Fruit fly (Drosophila melanogaster) whole organism, embryonic: Measurements from ENCODE around the gene CG43796.

ENCODE experiments used
- B-H1 ChIP-seq: fragments of 200-800 bp; sonication (Bioruptor generic); IDR thresholded peaks from 3 replicates; pipeline ENCODE4 v1.3.6; 2022; ENCODE audit warnings: missing biosample characterization, missing genetic modification characterization
- Bgb ChIP-seq: fragments of 200-800 bp; sonication (Bioruptor generic); IDR thresholded peaks from 2 replicates; pipeline ENCODE4 v1.3.6; 2022; ENCODE audit warnings: missing biosample characterization, missing genetic modification characterization; ENCODE audit not compliant: partially characterized antibody
- CG10147 ChIP-seq: fragments of 200-800 bp; sonication (Bioruptor generic); optimal IDR thresholded peaks from 2 replicates; lab custom pipeline; 2019; ENCODE audit warnings: missing biosample characterization, mild to moderate bottlenecking, missing genetic modification characterization, moderate library complexity
- CG10209 ChIP-seq: fragments of 200-800 bp; sonication (Bioruptor generic); optimal IDR thresholded peaks from 3 replicates; lab custom pipeline; 2017; ENCODE audit warnings: missing biosample characterization, mild to moderate bottlenecking, missing genetic modification characterization, missing genetic modification reagents
- CG12104 ChIP-seq: fragments of 200-800 bp; sonication (Bioruptor generic); optimal IDR thresholded peaks from 3 replicates; lab custom pipeline; 2016; ENCODE audit warnings: missing biosample characterization, missing genetic modification characterization
- CG12769 ChIP-seq: fragments of 200-800 bp; sonication (Bioruptor generic); optimal IDR thresholded peaks from 2 replicates; lab custom pipeline; 2019; ENCODE audit warnings: missing biosample characterization, mild to moderate bottlenecking, missing genetic modification characterization, moderate library complexity
- CG14667 ChIP-seq: fragments of 200-800 bp; sonication (Bioruptor generic); IDR thresholded peaks from 2 replicates; pipeline ENCODE4 v1.3.6; 2022; ENCODE audit warnings: missing biosample characterization, missing genetic modification characterization
- CG14710 ChIP-seq: fragments of 200-800 bp; sonication (Bioruptor generic); optimal IDR thresholded peaks from 3 replicates; lab custom pipeline; 2019; ENCODE audit warnings: missing biosample characterization, mild to moderate bottlenecking, missing genetic modification characterization, moderate library complexity
- CG16813 ChIP-seq: fragments of 200-800 bp; sonication (Bioruptor generic); IDR thresholded peaks from 3 replicates; pipeline ENCODE4 v1.3.6; 2022; ENCODE audit warnings: missing biosample characterization, missing genetic modification characterization; ENCODE audit not compliant: partially characterized antibody
- CG17359 ChIP-seq: fragments of 200-800 bp; sonication (Bioruptor generic); optimal IDR thresholded peaks from 3 replicates; lab custom pipeline; 2018; ENCODE audit warnings: missing biosample characterization, mild to moderate bottlenecking, missing genetic modification characterization, moderate library complexity
- CG32767 ChIP-seq: fragments of 200-800 bp; sonication (Bioruptor generic); IDR thresholded peaks from 2 replicates; pipeline ENCODE4 v1.3.6; 2022; ENCODE audit warnings: missing biosample characterization, missing genetic modification characterization
- CG43689 ChIP-seq: fragments of 200-800 bp; sonication (Bioruptor generic); IDR thresholded peaks from 2 replicates; pipeline ENCODE4 v1.3.6; 2022; ENCODE audit warnings: missing biosample characterization, missing genetic modification characterization
- CG6791 ChIP-seq: fragments of 200-800 bp; sonication (Bioruptor generic); IDR thresholded peaks from 3 replicates; pipeline ENCODE4 v1.3.6; 2022; ENCODE audit warnings: missing biosample characterization, missing genetic modification characterization; ENCODE audit not compliant: partially characterized antibody
- CrebB ChIP-seq: fragments of 200-800 bp; sonication (Bioruptor generic); optimal IDR thresholded peaks from 3 replicates; lab custom pipeline; 2018; ENCODE audit warnings: missing biosample characterization, mild to moderate bottlenecking, missing genetic modification characterization
- Deaf1 ChIP-seq: fragments of 200-800 bp; optimal IDR thresholded peaks from 3 replicates; lab custom pipeline; 2019; ENCODE audit warnings: missing biosample characterization, mild to moderate bottlenecking, missing genetic modification characterization, moderate library complexity
- Doc3 ChIP-seq: fragments of 200-800 bp; sonication (Bioruptor generic); IDR thresholded peaks from 3 replicates; pipeline ENCODE4 v1.3.6; 2022; ENCODE audit warnings: missing biosample characterization, missing genetic modification characterization; ENCODE audit not compliant: partially characterized antibody
- Drgx ChIP-seq: fragments of 200-800 bp; sonication (Bioruptor generic); IDR thresholded peaks from 2 replicates; pipeline ENCODE4 v1.3.6; 2022; ENCODE audit warnings: missing biosample characterization, missing genetic modification characterization
- H15 ChIP-seq: fragments of 200-800 bp; sonication (Bioruptor generic); IDR thresholded peaks from 3 replicates; pipeline ENCODE4 v1.3.6; 2022; ENCODE audit warnings: missing biosample characterization, missing genetic modification characterization
- Med ChIP-seq: fragments of 200-800 bp; sonication (Bioruptor generic); peaks from one replicate; lab custom pipeline; 2016; ENCODE audit warnings: missing biosample characterization, missing genetic modification characterization, mild to moderate bottlenecking, inconsistent platforms, moderate library complexity
- Mrtf ChIP-seq: fragments of 200-800 bp; sonication (Bioruptor generic); IDR thresholded peaks from 3 replicates; pipeline ENCODE4 v1.3.6; 2022; ENCODE audit warnings: missing biosample characterization, missing genetic modification characterization
- NC2α ChIP-seq: fragments of 200-800 bp; sonication (Bioruptor generic); optimal IDR thresholded peaks from 2 replicates; lab custom pipeline; 2016; ENCODE audit warnings: missing biosample characterization, missing genetic modification characterization
- NFAT ChIP-seq: fragments of 200-800 bp; sonication (Bioruptor generic); IDR thresholded peaks from 2 replicates; pipeline ENCODE4 v1.3.6; 2022; ENCODE audit warnings: missing biosample characterization, missing genetic modification characterization
- Oli ChIP-seq: fragments of 200-800 bp; sonication (Bioruptor generic); optimal IDR thresholded peaks from 2 replicates; lab custom pipeline; 2018; ENCODE audit warnings: missing biosample characterization, mild to moderate bottlenecking, missing genetic modification characterization, moderate library complexity
- PHDP ChIP-seq: fragments of 200-800 bp; sonication (Bioruptor generic); optimal IDR thresholded peaks from 3 replicates; lab custom pipeline; 2018; ENCODE audit warnings: missing biosample characterization, mild to moderate bottlenecking, missing genetic modification characterization, moderate library complexity
- Sry-β ChIP-seq: fragments of 200-800 bp; sonication (Bioruptor generic); optimal IDR thresholded peaks from 2 replicates; lab custom pipeline; 2018; ENCODE audit warnings: missing biosample characterization, mild to moderate bottlenecking, missing genetic modification characterization, moderate library complexity
- Trl ChIP-seq, 3 experiments: fragments of >200 bp in 2 of 3; fragments of 200-800 bp in 1 of 3; sonication (Bioruptor generic) in 1 of 3; optimal IDR thresholded peaks; 2 replicates in 1 of 3; 3 replicates in 2 of 3; lab custom pipeline; 2016 to 2017; ENCODE audit warnings: missing biosample characterization in 1 of 3, missing genetic modification characterization in 1 of 3
- ara ChIP-seq: fragments of 200-800 bp; sonication (Bioruptor generic); IDR thresholded peaks from 2 replicates; pipeline ENCODE4 v1.3.6; 2022; ENCODE audit warnings: missing biosample characterization, missing genetic modification characterization
- chinmo ChIP-seq: fragments of 200-800 bp; sonication (Bioruptor generic); IDR thresholded peaks from 4 replicates; pipeline ENCODE4 v1.3.6; 2022; ENCODE audit warnings: missing biosample characterization, missing genetic modification characterization; ENCODE audit not compliant: partially characterized antibody
- corto ChIP-seq: fragments of 200-800 bp; sonication (Bioruptor generic); optimal IDR thresholded peaks from 2 replicates; lab custom pipeline; 2016; ENCODE audit warnings: missing biosample characterization, mild to moderate bottlenecking, missing genetic modification characterization, moderate library complexity
- crol ChIP-seq: fragments of 200-800 bp; sonication (Bioruptor generic); IDR thresholded peaks from 2 replicates; pipeline ENCODE4 v1.3.6; 2022; ENCODE audit warnings: missing biosample characterization, missing genetic modification characterization
- dati ChIP-seq: fragments of 200-800 bp; sonication (Bioruptor generic); IDR thresholded peaks from 2 replicates; pipeline ENCODE4 v1.3.6; 2022; ENCODE audit warnings: missing biosample characterization, missing genetic modification characterization
- dpn ChIP-seq, 2 experiments: fragments of 200-800 bp; sonication (Bioruptor generic); optimal IDR thresholded peaks; 3 replicates each; lab custom pipeline; 2016; ENCODE audit warnings: missing biosample characterization in 2 of 2, missing genetic modification characterization in 2 of 2
- esg ChIP-seq: fragments of 200-800 bp; sonication (Bioruptor generic); conservative IDR thresholded peaks from 2 replicates; pipeline ENCODE4 v1.3.6; 2022; ENCODE audit warnings: missing biosample characterization, missing genetic modification characterization
- fru ChIP-seq: fragments of >200 bp; optimal IDR thresholded peaks from 2 replicates; lab custom pipeline; 2017
- lab ChIP-seq: fragments of 200-800 bp; sonication (Bioruptor generic); optimal IDR thresholded peaks from 3 replicates; lab custom pipeline; 2017; ENCODE audit warnings: missing biosample characterization, missing genetic modification characterization, mild to moderate bottlenecking, moderate library complexity, missing genetic modification reagents
- lbe ChIP-seq: fragments of 200-800 bp; sonication (Bioruptor generic); optimal IDR thresholded peaks from 2 replicates; lab custom pipeline; 2016; ENCODE audit warnings: missing biosample characterization, mild to moderate bottlenecking, missing genetic modification characterization
- maf-S ChIP-seq: fragments of 200-800 bp; sonication (Bioruptor generic); optimal IDR thresholded peaks from 2 replicates; lab custom pipeline; 2016; ENCODE audit warnings: missing biosample characterization, missing genetic modification characterization
- nom ChIP-seq: fragments of 200-800 bp; sonication (Bioruptor generic); optimal IDR thresholded peaks from 2 replicates; lab custom pipeline; 2017; ENCODE audit warnings: missing biosample characterization, missing genetic modification characterization, mild to moderate bottlenecking, moderate library complexity, missing genetic modification reagents
- oc ChIP-seq: fragments of 200-800 bp; sonication (Bioruptor generic); optimal IDR thresholded peaks from 2 replicates; lab custom pipeline; 2018; ENCODE audit warnings: missing biosample characterization, mild to moderate bottlenecking, missing genetic modification characterization, moderate library complexity
- prd ChIP-seq, 3 experiments: fragments of >200 bp in 2 of 3; fragments of 200-800 bp in 1 of 3; sonication (Bioruptor generic) in 1 of 3; optimal IDR thresholded peaks in 2 of 3; IDR thresholded peaks in 1 of 3; 2 replicates in 2 of 3; 3 replicates in 1 of 3; pipeline versions ENCODE4 v1.3.6 to Lab custom; 2017 to 2022; ENCODE audit warnings: missing biosample characterization in 1 of 3, missing genetic modification characterization in 1 of 3
- sens-2 ChIP-seq: fragments of 200-800 bp; sonication (Bioruptor generic); IDR thresholded peaks from 2 replicates; pipeline ENCODE4 v1.3.6; 2022; ENCODE audit warnings: missing biosample characterization, missing genetic modification characterization
- so ChIP-seq: fragments of 200-800 bp; sonication (Bioruptor generic); IDR thresholded peaks from 3 replicates; pipeline ENCODE4 v1.3.6; 2022; ENCODE audit warnings: missing biosample characterization, missing genetic modification characterization
- sqz ChIP-seq: fragments of 200-800 bp; sonication (Bioruptor generic); optimal IDR thresholded peaks from 3 replicates; lab custom pipeline; 2018; ENCODE audit warnings: missing biosample characterization, mild to moderate bottlenecking, missing genetic modification characterization
- sr ChIP-seq: fragments of 200-800 bp; sonication (Bioruptor generic); IDR thresholded peaks from 3 replicates; pipeline ENCODE4 v1.3.6; 2022; ENCODE audit warnings: missing biosample characterization, missing genetic modification characterization
- tna ChIP-seq: fragments of 200-800 bp; sonication (Bioruptor generic); IDR thresholded peaks from 2 replicates; pipeline ENCODE4 v1.3.6; 2022; ENCODE audit warnings: missing biosample characterization, missing genetic modification characterization; ENCODE audit not compliant: partially characterized antibody
- trem ChIP-seq: fragments of 200-800 bp; optimal IDR thresholded peaks from 3 replicates; lab custom pipeline; 2019; ENCODE audit warnings: missing biosample characterization, mild to moderate bottlenecking, missing genetic modification characterization, moderate library complexity
- trh ChIP-seq: fragments of 200-800 bp; sonication (Bioruptor generic); optimal IDR thresholded peaks from 2 replicates; lab custom pipeline; 2016; ENCODE audit warnings: missing biosample characterization, missing genetic modification characterization
- zen ChIP-seq: fragments of 200-800 bp; sonication (Bioruptor generic); optimal IDR thresholded peaks from 3 replicates; lab custom pipeline; 2018; ENCODE audit warnings: missing biosample characterization, mild to moderate bottlenecking, missing genetic modification characterization, moderate library complexity

Gene CG43796

DNA sequence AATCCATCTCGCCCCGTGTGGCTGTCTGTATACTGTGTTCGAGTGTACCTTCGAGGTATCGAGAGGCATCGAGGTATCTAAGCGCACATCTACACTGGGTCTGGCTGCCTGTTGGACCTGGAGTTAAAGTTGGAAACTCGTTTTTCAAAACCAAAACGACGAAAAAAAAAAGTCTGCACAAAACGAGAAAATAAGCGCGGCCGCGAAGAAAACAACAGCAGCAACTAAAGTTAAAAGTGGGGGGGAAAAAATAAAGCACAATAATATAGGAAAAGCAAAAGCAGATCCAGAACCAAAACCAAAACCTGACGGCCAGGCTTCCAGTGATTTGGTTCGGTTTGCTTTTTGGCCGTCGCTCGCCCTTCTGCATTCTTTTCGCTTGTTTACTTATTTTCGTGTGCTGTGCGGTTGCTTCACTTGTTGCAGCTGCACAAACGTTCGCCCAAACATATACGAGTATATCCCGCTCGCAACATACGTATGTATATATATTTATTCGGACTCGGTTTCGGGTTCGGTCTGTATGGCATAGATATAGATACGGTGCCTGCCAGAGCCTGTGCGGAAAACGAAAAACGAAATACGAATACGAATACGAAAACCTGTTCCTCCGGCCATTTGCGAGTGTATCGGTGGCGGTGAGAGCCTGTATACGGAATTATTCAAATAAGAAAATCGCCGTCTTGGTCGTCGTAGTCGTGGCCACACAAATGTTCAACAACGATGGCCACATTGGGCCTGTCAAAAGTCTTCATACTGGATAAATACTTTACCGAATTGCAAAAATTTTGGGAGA lies 3.1 kb upstream of the CG43796 start (continued):
- TF ChIP-seq lbe (GFP tag; lab: Kevin White, UChicago) (peak; percentile 36), CG32767 (0 out of 2 replicates have a peak, but pooled peaks have one; percentile 36), CrebB (tag; lab: Kevin White, UChicago) (no peak), dpn (GFP tag; optimal IDR thresholded peaks at IDR 0.05; lab: Kevin White, UChicago) (no peak), corto (peak; percentile 54), CG43689 (GFP tag; lab: Robert Waterston, UW) (no peak), CG14667 (GFP tag; lab: Robert Waterston, UW) (no peak), CG14710 (no peak), sr (no peak), NFAT (no peak), Mrtf (no peak), esg (GFP tag; lab: Robert Waterston, UW) (no peak), B-H1 (no peak), nom (GFP tag; lab: Kevin White, UChicago) (peak; percentile 99), Oli (tag; lab: Kevin White, UChicago) (no peak), CG12104 (no peak), sqz (peak; percentile 23), chinmo (GFP tag; lab: Robert Waterston, UW) (no peak), Med (GFP tag; lab: Kevin White, UChicago) (peak; percentile 70), Bgb (GFP tag; lab: Robert Waterston, UW) (no peak), Doc3 (no peak), so (no peak), CG10147 (GFP tag; lab: Kevin White, UChicago) (no peak), Drgx (GFP tag; lab: Robert Waterston, UW) (peak; percentile 66), CG10209 (GFP tag; lab: Kevin White, UChicago) (no peak), Deaf1 (tag; lab: Kevin White, UChicago) (peak; percentile 60), zen (tag; lab: Kevin White, UChicago) (no peak), PHDP (tag; lab: Kevin White, UChicago) (no peak), CG17359 (no peak), crol (GFP tag; lab: Robert Waterston, UW) (no peak), ara (no peak), prd (optimal IDR thresholded peaks at IDR 0.05; lab: Kevin White, UChicago) (no peak), prd (GFP tag; IDR thresholded peaks at IDR 0.05; lab: Robert Waterston, UW) (no peak), oc (no peak), tna (GFP tag; lab: Robert Waterston, UW) (no peak), CG6791 (GFP tag; lab: Robert Waterston, UW) (peak; percentile 29; the same call in 1 of the 3 replicates), CG12769 (tag; lab: Kevin White, UChicago) (peak; percentile 41), dati (GFP tag; lab: Robert Waterston, UW) (no peak), Sry-β (GFP tag; lab: Kevin White, UChicago) (no peak), NC2α (no peak), H15 (GFP tag; lab: Robert Waterston, UW) (no peak), CG16813 (GFP tag; lab: Robert Waterston, UW) (no peak), sens-2 (GFP tag; lab: Robert Waterston, UW) (no peak), trh (GFP tag; lab: Kevin White, UChicago) (no peak), Trl (optimal IDR thresholded peaks at IDR 0.05; lab: Kevin White, UChicago) (no peak), Trl (GFP tag; optimal IDR thresholded peaks at IDR 0.05; lab: Kevin White, UChicago) (no peak), fru (no peak), lab (GFP tag; lab: Kevin White, UChicago) (no peak), trem (tag; lab: Kevin White, UChicago) (no peak), maf-S (GFP tag; lab: Kevin White, UChicago) (no peak)
